Fruit fly (Drosophila melanogaster) whole organism, embryonic: ENCODE results near the gene eIF2gamma.

Source experiments
- Abd-B ChIP-seq: fragments of 200-800 bp; sonication (Bioruptor generic); optimal IDR thresholded peaks from 2 replicates; lab custom pipeline; 2018; ENCODE audit warnings: missing biosample characterization, mild to moderate bottlenecking, missing genetic modification characterization, moderate library complexity
- Bdp1 ChIP-seq: fragments of 200-800 bp; sonication (Bioruptor generic); optimal IDR thresholded peaks from 3 replicates; lab custom pipeline; 2016; ENCODE audit warnings: missing biosample characterization, missing genetic modification characterization
- CG10209 ChIP-seq: fragments of 200-800 bp; sonication (Bioruptor generic); optimal IDR thresholded peaks from 3 replicates; lab custom pipeline; 2017; ENCODE audit warnings: missing biosample characterization, mild to moderate bottlenecking, missing genetic modification characterization, missing genetic modification reagents
- CG10565 ChIP-seq: fragments of 200-800 bp; sonication (Bioruptor generic); optimal IDR thresholded peaks from 3 replicates; lab custom pipeline; 2016; ENCODE audit warnings: missing biosample characterization, mild to moderate bottlenecking, missing genetic modification characterization
- CG12104 ChIP-seq: fragments of 200-800 bp; sonication (Bioruptor generic); optimal IDR thresholded peaks from 3 replicates; lab custom pipeline; 2016; ENCODE audit warnings: missing biosample characterization, missing genetic modification characterization
- CG1233 ChIP-seq: fragments of 200-800 bp; sonication (Bioruptor generic); optimal IDR thresholded peaks from 4 replicates; lab custom pipeline; 2018; ENCODE audit warnings: missing biosample characterization, mild to moderate bottlenecking, missing genetic modification characterization
- CG13624 ChIP-seq: fragments of 200-800 bp; sonication (Bioruptor generic); optimal IDR thresholded peaks from 2 replicates; lab custom pipeline; 2016; ENCODE audit warnings: missing biosample characterization, missing genetic modification characterization
- CG15073 ChIP-seq: fragments of 200-800 bp; sonication (Bioruptor generic); optimal IDR thresholded peaks from 2 replicates; lab custom pipeline; 2016; ENCODE audit warnings: missing biosample characterization, missing genetic modification characterization
- CG1603 ChIP-seq: fragments of 200-800 bp; sonication (Bioruptor generic); optimal IDR thresholded peaks from 2 replicates; lab custom pipeline; 2019; ENCODE audit warnings: missing biosample characterization, mild to moderate bottlenecking, missing genetic modification characterization, moderate library complexity
- CG16815 ChIP-seq: fragments of 200-800 bp; sonication (Bioruptor generic); optimal IDR thresholded peaks from 3 replicates; lab custom pipeline; 2017; ENCODE audit warnings: missing biosample characterization, mild to moderate bottlenecking, missing genetic modification characterization
- CG16863 ChIP-seq: fragments of 200-800 bp; sonication (Bioruptor generic); optimal IDR thresholded peaks from 3 replicates; lab custom pipeline; 2016; ENCODE audit warnings: missing biosample characterization, missing genetic modification characterization
- CG17186 ChIP-seq: fragments of 200-800 bp; sonication (Bioruptor generic); optimal IDR thresholded peaks from 3 replicates; lab custom pipeline; 2017; ENCODE audit warnings: missing biosample characterization, missing genetic modification reagents, missing genetic modification characterization
- CG17829 ChIP-seq: fragments of 200-800 bp; optimal IDR thresholded peaks from 2 replicates; lab custom pipeline; 2019; ENCODE audit warnings: missing biosample characterization, mild to moderate bottlenecking, missing genetic modification characterization, moderate library complexity
- CG2712 ChIP-seq: fragments of 200-800 bp; optimal IDR thresholded peaks from 3 replicates; lab custom pipeline; 2019; ENCODE audit warnings: missing biosample characterization, mild to moderate bottlenecking, missing genetic modification characterization, moderate library complexity
- CG3163 ChIP-seq: fragments of 200-800 bp; sonication (Bioruptor generic); optimal IDR thresholded peaks from 3 replicates; lab custom pipeline; 2016; ENCODE audit warnings: missing biosample characterization, missing genetic modification characterization
- CG32532 ChIP-seq: fragments of 200-800 bp; sonication (Bioruptor generic); IDR thresholded peaks from 2 replicates; pipeline ENCODE4 v1.3.6; 2022; ENCODE audit warnings: missing biosample characterization, missing genetic modification characterization
- CG33213 ChIP-seq: fragments of 200-800 bp; sonication (Bioruptor generic); optimal IDR thresholded peaks from 3 replicates; lab custom pipeline; 2016; ENCODE audit warnings: missing biosample characterization, missing genetic modification characterization
- CG4282 ChIP-seq: fragments of 200-800 bp; sonication (Bioruptor generic); optimal IDR thresholded peaks from 2 replicates; lab custom pipeline; 2016; ENCODE audit warnings: missing biosample characterization, missing genetic modification characterization
- CG7928 ChIP-seq: fragments of 200-800 bp; sonication (Bioruptor generic); optimal IDR thresholded peaks from 2 replicates; lab custom pipeline; 2017; ENCODE audit warnings: missing biosample characterization, mild to moderate bottlenecking, missing genetic modification characterization
- CG8290 ChIP-seq, 3 experiments: fragments of 200-800 bp; sonication (Bioruptor generic); optimal IDR thresholded peaks; 2 replicates each; lab custom pipeline; 2016 to 2019; ENCODE audit warnings: missing biosample characterization in 3 of 3, missing genetic modification characterization in 3 of 3, mild to moderate bottlenecking in 2 of 3, moderate library complexity in 1 of 3
- CG9727 ChIP-seq: fragments of 200-800 bp; sonication (Bioruptor generic); optimal IDR thresholded peaks from 3 replicates; lab custom pipeline; 2017; ENCODE audit warnings: missing biosample characterization, mild to moderate bottlenecking, missing genetic modification characterization
- CHES-1-like ChIP-seq: fragments of 200-800 bp; sonication (Bioruptor generic); optimal IDR thresholded peaks from 2 replicates; lab custom pipeline; 2016; ENCODE audit warnings: missing biosample characterization, missing genetic modification characterization
- CoRest ChIP-seq: fragments of 200-800 bp; sonication (Bioruptor generic); optimal IDR thresholded peaks from 3 replicates; lab custom pipeline; 2018; ENCODE audit warnings: missing biosample characterization, mild to moderate bottlenecking, missing genetic modification characterization, moderate library complexity
- Dad ChIP-seq: fragments of 200-800 bp; sonication (Bioruptor generic); optimal IDR thresholded peaks from 3 replicates; lab custom pipeline; 2016; ENCODE audit warnings: missing biosample characterization, missing genetic modification characterization
- Dip3 ChIP-seq: fragments of 200-800 bp; sonication (Bioruptor generic); optimal IDR thresholded peaks from 3 replicates; lab custom pipeline; 2016; ENCODE audit warnings: missing biosample characterization, missing genetic modification characterization
- Ets97D ChIP-seq: fragments of 200-800 bp; sonication (Bioruptor generic); optimal IDR thresholded peaks from 3 replicates; lab custom pipeline; 2016; ENCODE audit warnings: missing biosample characterization, missing genetic modification characterization
- HLH3B ChIP-seq: fragments of 200-800 bp; sonication (Bioruptor generic); IDR thresholded peaks from 2 replicates; pipeline ENCODE4 v1.3.6; 2022; ENCODE audit warnings: missing biosample characterization, missing genetic modification characterization
- Hr39 ChIP-seq: fragments of >200 bp; optimal IDR thresholded peaks from 2 replicates; lab custom pipeline; 2017
- Med ChIP-seq: fragments of 200-800 bp; sonication (Bioruptor generic); peaks from one replicate; lab custom pipeline; 2016; ENCODE audit warnings: missing biosample characterization, missing genetic modification characterization, mild to moderate bottlenecking, inconsistent platforms, moderate library complexity
- Myb ChIP-seq: fragments of 200-800 bp; sonication (Bioruptor generic); optimal IDR thresholded peaks from 2 replicates; lab custom pipeline; 2016; ENCODE audit warnings: missing biosample characterization, missing genetic modification characterization
- Sin3A ChIP-seq: fragments of >200 bp; optimal IDR thresholded peaks from 2 replicates; lab custom pipeline; 2018
- Sry-δ ChIP-seq: fragments of 200-800 bp; sonication (Bioruptor generic); optimal IDR thresholded peaks from 2 replicates; lab custom pipeline; 2016; ENCODE audit warnings: missing biosample characterization, missing genetic modification characterization
- TFAM ChIP-seq: fragments of 200-800 bp; sonication (Bioruptor generic); optimal IDR thresholded peaks from 2 replicates; lab custom pipeline; 2017; ENCODE audit warnings: missing biosample characterization, missing genetic modification characterization, inconsistent platforms
- YL-1 ChIP-seq: fragments of 200-800 bp; sonication (Bioruptor generic); optimal IDR thresholded peaks from 3 replicates; lab custom pipeline; 2017; ENCODE audit warnings: missing biosample characterization, mild to moderate bottlenecking, missing genetic modification characterization
- cg ChIP-seq: fragments of 200-800 bp; sonication (Bioruptor generic); optimal IDR thresholded peaks from 3 replicates; lab custom pipeline; 2019; ENCODE audit warnings: missing biosample characterization, mild to moderate bottlenecking, missing genetic modification characterization, moderate library complexity
- en ChIP-seq: fragments of 200-800 bp; sonication (Bioruptor generic); optimal IDR thresholded peaks from 2 replicates; lab custom pipeline; 2016; ENCODE audit warnings: missing biosample characterization, missing genetic modification characterization
- ewg ChIP-seq: fragments of 200-800 bp; sonication (Bioruptor generic); optimal IDR thresholded peaks from 3 replicates; lab custom pipeline; 2017; ENCODE audit warnings: mild to moderate bottlenecking, missing biosample characterization, missing genetic modification reagents, missing genetic modification characterization
- ftz-f1 ChIP-seq: fragments of 200-800 bp; sonication (Bioruptor generic); optimal IDR thresholded peaks from 2 replicates; lab custom pipeline; 2016; ENCODE audit warnings: missing biosample characterization, missing genetic modification characterization
- gfzf ChIP-seq: fragments of 200-800 bp; sonication (Bioruptor generic); optimal IDR thresholded peaks from 2 replicates; lab custom pipeline; 2016; ENCODE audit warnings: missing biosample characterization, mild to moderate bottlenecking, missing genetic modification characterization, moderate library complexity
- her ChIP-seq: fragments of 200-800 bp; sonication (Bioruptor generic); optimal IDR thresholded peaks from 2 replicates; lab custom pipeline; 2016; ENCODE audit warnings: missing biosample characterization, missing genetic modification characterization
- kah ChIP-seq: fragments of 200-800 bp; sonication (Bioruptor generic); optimal IDR thresholded peaks from 2 replicates; lab custom pipeline; 2018; ENCODE audit warnings: missing biosample characterization, mild to moderate bottlenecking, missing genetic modification characterization
- kni ChIP-seq: fragments of 200-800 bp; sonication (Bioruptor generic); optimal IDR thresholded peaks from 3 replicates; lab custom pipeline; 2017; ENCODE audit warnings: mild to moderate bottlenecking, missing biosample characterization, missing genetic modification reagents, missing genetic modification characterization
- lilli ChIP-seq: fragments of 200-800 bp; sonication (Bioruptor generic); optimal IDR thresholded peaks from 3 replicates; lab custom pipeline; 2016; ENCODE audit warnings: missing biosample characterization, missing genetic modification characterization
- mirr ChIP-seq: fragments of 200-800 bp; sonication (Bioruptor generic); optimal IDR thresholded peaks from 3 replicates; lab custom pipeline; 2018; ENCODE audit warnings: missing biosample characterization, mild to moderate bottlenecking, missing genetic modification characterization
- p53 ChIP-seq: fragments of 200-800 bp; sonication (Bioruptor generic); optimal IDR thresholded peaks from 2 replicates; lab custom pipeline; 2016; ENCODE audit warnings: missing biosample characterization, missing genetic modification characterization
- peb ChIP-seq: fragments of 200-800 bp; sonication (Bioruptor generic); IDR thresholded peaks from 2 replicates; pipeline ENCODE4 v1.3.6; 2022; ENCODE audit warnings: missing biosample characterization, missing genetic modification characterization
- pzg ChIP-seq: fragments of 200-800 bp; sonication (Bioruptor generic); optimal IDR thresholded peaks from 3 replicates; lab custom pipeline; 2018; ENCODE audit warnings: missing biosample characterization, mild to moderate bottlenecking, missing genetic modification characterization, moderate library complexity
- scrt ChIP-seq: fragments of 200-800 bp; sonication (Bioruptor generic); optimal IDR thresholded peaks from 2 replicates; lab custom pipeline; 2018; ENCODE audit warnings: missing biosample characterization, mild to moderate bottlenecking, missing genetic modification characterization, moderate library complexity
- sens ChIP-seq: fragments of 200-800 bp; sonication (Bioruptor generic); peaks from one replicate; lab custom pipeline; 2016; ENCODE audit warnings: missing biosample characterization, missing genetic modification characterization
- shn ChIP-seq: fragments of 200-800 bp; sonication (Bioruptor generic); optimal IDR thresholded peaks from 3 replicates; lab custom pipeline; 2016; ENCODE audit warnings: missing biosample characterization, missing genetic modification characterization
- sug ChIP-seq: fragments of 200-800 bp; optimal IDR thresholded peaks from 2 replicates; lab custom pipeline; 2019; ENCODE audit warnings: missing biosample characterization, mild to moderate bottlenecking, missing genetic modification characterization, moderate library complexity
- unc-4 ChIP-seq: fragments of 200-800 bp; sonication (Bioruptor generic); IDR thresholded peaks from 2 replicates; pipeline ENCODE4 v1.3.6; 2022; ENCODE audit warnings: missing biosample characterization, missing genetic modification characterization; ENCODE audit not compliant: partially characterized antibody

Gene eIF2gamma

dm6 chr3R:15287763-15288162 lies 24.5 kb upstream of the eIF2gamma start (continued):
- TF ChIP-seq CG33213 (GFP tag; lab: Kevin White, UChicago) (peak; percentile 85), mirr (GFP tag; lab: Kevin White, UChicago) (peak; percentile 8), peb (GFP tag; lab: Robert Waterston, UW) (no peak), CG17829 (tag; lab: Kevin White, UChicago) (peak; percentile 54), CG16863 (no peak), p53 (GFP tag; lab: Kevin White, UChicago) (peak; percentile 5), her (GFP tag; lab: Kevin White, UChicago) (peak; percentile 49), Sin3A (lab: Kevin White, UChicago) (peak; percentile 96), kni (GFP tag; lab: Kevin White, UChicago) (no peak), CG7928 (GFP tag; lab: Kevin White, UChicago) (peak; percentile 18), Hr39 (lab: Kevin White, UChicago) (no peak), CG13624 (GFP tag; lab: Kevin White, UChicago) (peak; percentile 4), Myb (peak; percentile 93), sens (GFP tag; lab: Kevin White, UChicago) (peak; percentile 64), gfzf (GFP tag; lab: Kevin White, UChicago) (peak; percentile 97), CG16815 (no peak), Sry-δ (peak; percentile 68), Ets97D (GFP tag; lab: Kevin White, UChicago) (peak; percentile 75), shn (GFP tag; lab: Kevin White, UChicago) (peak; percentile 4), CG10209 (no peak), CG2712 (tag; lab: Kevin White, UChicago) (peak; percentile 19), TFAM (GFP tag; lab: Kevin White, UChicago) (no peak), CG8290 (GFP tag; optimal IDR thresholded peaks at IDR 0.05; lab: Kevin White, UChicago) (peak; percentile 16), CG8290 (tag; optimal IDR thresholded peaks at IDR 0.05; lab: Kevin White, UChicago) (peak in 1 of 2 experiments; percentile 78), pzg (GFP tag; lab: Kevin White, UChicago) (peak; percentile 98), CG32532 (no peak), Bdp1 (GFP tag; lab: Kevin White, UChicago) (peak; percentile 33), CG9727 (GFP tag; lab: Kevin White, UChicago) (peak; percentile 13), CG12104 (GFP tag; lab: Kevin White, UChicago) (no peak), CG3163 (peak; percentile 27), CG1603 (tag; lab: Kevin White, UChicago) (peak; percentile 92), ftz-f1 (GFP tag; lab: Kevin White, UChicago) (peak; percentile 41), sug (tag; lab: Kevin White, UChicago) (peak; percentile 38), Dad (GFP tag; lab: Kevin White, UChicago) (peak; percentile 6), cg (peak; percentile 13), CG17186 (peak; percentile 93), CHES-1-like (GFP tag; lab: Kevin White, UChicago) (no peak), CG1233 (GFP tag; lab: Kevin White, UChicago) (no peak), Abd-B (GFP tag; lab: Kevin White, UChicago) (peak; percentile 64), CG15073 (GFP tag; lab: Kevin White, UChicago) (no peak), lilli (GFP tag; lab: Kevin White, UChicago) (peak; percentile 48), en (GFP tag; lab: Kevin White, UChicago) (no peak), Dip3 (GFP tag; lab: Kevin White, UChicago) (peak; percentile 90), CG4282 (GFP tag; lab: Kevin White, UChicago) (peak; percentile 46), CoRest (tag; lab: Kevin White, UChicago) (peak; percentile 43), unc-4 (no peak), kah (GFP tag; lab: Kevin White, UChicago) (no peak), HLH3B (GFP tag; lab: Robert Waterston, UW) (no peak), scrt (GFP tag; lab: Kevin White, UChicago) (peak; percentile 85), ewg (GFP tag; lab: Kevin White, UChicago) (peak; percentile 25), YL-1 (GFP tag; lab: Kevin White, UChicago) (peak; percentile 49), Med (GFP tag; lab: Kevin White, UChicago) (peak; percentile 86), CG10565 (no peak)
